Worm (Caenorhabditis elegans) whole organism, L3 larva: Measurements from ENCODE around the gene Y69H2.1.

Experiments
- R02D3.7 ChIP-seq: fragments of 150-350 bp; optimal IDR thresholded peaks from 2 replicates; lab custom pipeline; 2014; ENCODE audit warnings: missing biosample characterization, missing genetic modification characterization
- ZK546.5 ChIP-seq: sonication (generic microtip); optimal IDR thresholded peaks from 2 replicates; lab custom pipeline; 2017; ENCODE audit warnings: missing biosample characterization, missing genetic modification characterization
- ama-1 ChIP-seq: fragments of 150-350 bp; optimal IDR thresholded peaks from 2 replicates; lab custom pipeline; 2018
- ceh-9 ChIP-seq: sonication (generic microtip); optimal IDR thresholded peaks from 2 replicates; lab custom pipeline; 2018; ENCODE audit warnings: missing biosample characterization, missing genetic modification characterization
- eor-1 ChIP-seq, 2 experiments: fragments of 150-350 bp; optimal IDR thresholded peaks; 2 replicates each; lab custom pipeline; 2014 to 2018; ENCODE audit warnings: missing biosample characterization in 2 of 2, missing genetic modification characterization in 2 of 2
- nfya-1 ChIP-seq: sonication (generic microtip); optimal IDR thresholded peaks from 2 replicates; lab custom pipeline; 2017; ENCODE audit warnings: missing genetic modification characterization, mild to moderate bottlenecking, missing compliant biosample characterization, antibody characterized with exemption, moderate library complexity; ENCODE audit not compliant: insufficient read depth
- pqm-1 ChIP-seq: fragments of 150-350 bp; optimal IDR thresholded peaks from 2 replicates; lab custom pipeline; 2017; ENCODE audit warnings: missing biosample characterization, missing genetic modification characterization, inconsistent platforms
- unc-39 ChIP-seq: sonication (generic microtip); optimal IDR thresholded peaks from 4 replicates; lab custom pipeline; 2017; ENCODE audit warnings: missing biosample characterization, missing genetic modification characterization
- unc-62 ChIP-seq: fragments of 150-350 bp; sonication (generic microtip); optimal IDR thresholded peaks from 4 replicates; lab custom pipeline; 2014; ENCODE audit warnings: missing biosample characterization, missing genetic modification reagents, missing genetic modification characterization
- zag-1 ChIP-seq: fragments of 150-350 bp; optimal IDR thresholded peaks from 2 replicates; lab custom pipeline; 2014; ENCODE audit warnings: missing biosample characterization, missing genetic modification characterization

- TF ChIP-seq eor-1 (tag; optimal IDR thresholded peaks at IDR 0.05; lab: Kevin White, UChicago) = no peak
- TF ChIP-seq nfya-1 (tag; lab: Kevin White, UChicago) = no peak
- TF ChIP-seq zag-1 = no peak
- no peak for TF ChIP-seq pqm-1 (tag; lab: Kevin White, UChicago)
- no peak for TF ChIP-seq ZK546.5 (tag; lab: Kevin White, UChicago)
- no peak for TF ChIP-seq ceh-9 (tag; lab: Kevin White, UChicago)
- no peak for TF ChIP-seq ama-1 (lab: Kevin White, UChicago)
- TF ChIP-seq R02D3.7 (tag; lab: Kevin White, UChicago) = no peak
- no peak for TF ChIP-seq unc-62 (GFP tag; lab: Kevin White, UChicago)
- no peak for TF ChIP-seq unc-39 (tag; lab: Kevin White, UChicago)
Observed at ce11 chrV:18597779-18598178, 24.6 kb downstream of the Y69H2.1 start.
